Worm (Caenorhabditis elegans): ENCODE results near the gene unc-30.

unc-30 gene

DNA sequence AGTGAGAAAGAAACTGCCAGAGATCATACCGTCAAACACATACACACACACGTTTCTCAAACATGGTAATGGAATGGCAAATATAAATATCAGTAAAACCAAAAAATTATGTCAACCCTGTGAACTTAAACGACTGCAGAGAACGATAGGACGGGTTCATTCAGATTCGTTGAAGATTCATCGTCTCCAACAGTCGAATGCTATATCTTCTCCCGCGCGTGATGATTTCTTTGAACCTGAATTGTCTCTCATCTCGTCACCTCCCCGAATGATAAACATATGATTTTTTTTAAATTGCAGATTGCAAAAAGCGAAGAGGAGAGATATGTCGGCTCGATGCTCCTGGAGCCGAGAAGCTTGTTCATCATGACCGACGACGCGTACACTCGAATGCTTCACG is 7.9 kb upstream of the unc-30 start (continued):
- TF ChIP-seq ets-5 (GFP tag; IDR thresholded peaks at IDR 0.05) (no peak), lin-14 (GFP tag; optimal IDR thresholded peaks at IDR 0.05) (peak; percentile 11), egl-27 (tag; optimal IDR thresholded peaks at IDR 0.05) (no peak), nhr-11 (tag; optimal IDR thresholded peaks at IDR 0.05) (no peak), nhr-20 (tag; optimal IDR thresholded peaks at IDR 0.05) (peak; percentile 19), jun-1 (tag; optimal IDR thresholded peaks at IDR 0.05) (no peak), dpl-1 (GFP tag; optimal IDR thresholded peaks at IDR 0.05) (no peak), efl-1 (optimal IDR thresholded peaks at IDR 0.05) (no peak), efl-1 (GFP tag; optimal IDR thresholded peaks at IDR 0.05 in 1 of 2) (no peak), mdl-1 (tag; optimal IDR thresholded peaks at IDR 0.05) (no peak), nhr-90 (tag; optimal IDR thresholded peaks at IDR 0.05; ENCODE audit: poor library complexity) (no peak), swsn-7 (tag; optimal IDR thresholded peaks at IDR 0.05) (no peak), fkh-8 (tag; optimal IDR thresholded peaks at IDR 0.05) (no peak), snu-23 (GFP tag; optimal IDR thresholded peaks at IDR 0.05) (peak; percentile 15), nhr-12 (tag; optimal IDR thresholded peaks at IDR 0.05) (no peak), sup-37 (GFP tag; optimal IDR thresholded peaks at IDR 0.05) (no peak), zag-1 (tag; optimal IDR thresholded peaks at IDR 0.05) (no peak), vab-15 (tag; optimal IDR thresholded peaks at IDR 0.05) (no peak), nhr-47 (tag; optimal IDR thresholded peaks at IDR 0.05) (no peak), skn-1 (tag; optimal IDR thresholded peaks at IDR 0.05) (no peak), Y116A8C.19 (tag; optimal IDR thresholded peaks at IDR 0.05; ENCODE audit: borderline replicate concordance) (no peak), pag-3 (tag; optimal IDR thresholded peaks at IDR 0.05; ENCODE audit: borderline replicate concordance, insufficient read depth) (no peak), zip-4 (GFP tag; optimal IDR thresholded peaks at IDR 0.05) (no peak), F16B12.6 (tag; optimal IDR thresholded peaks at IDR 0.05) (no peak), unc-86 (tag; optimal IDR thresholded peaks at IDR 0.05) (no peak), efl-3 (GFP tag; optimal IDR thresholded peaks at IDR 0.05) (no peak), lin-13 (GFP tag; optimal IDR thresholded peaks at IDR 0.05) (no peak), egl-13 (tag; optimal IDR thresholded peaks at IDR 0.05) (no peak), nhr-76 (tag; optimal IDR thresholded peaks at IDR 0.05) (no peak), hlh-4 (tag; optimal IDR thresholded peaks at IDR 0.05) (no peak), snpc-4 (tag; optimal IDR thresholded peaks at IDR 0.05) (no peak), lir-3 (tag; optimal IDR thresholded peaks at IDR 0.05; ENCODE audit: poor library complexity) (no peak), ztf-4 (tag; optimal IDR thresholded peaks at IDR 0.05) (no peak), nhr-71 (tag; optimal IDR thresholded peaks at IDR 0.05) (no peak)

DNA sequence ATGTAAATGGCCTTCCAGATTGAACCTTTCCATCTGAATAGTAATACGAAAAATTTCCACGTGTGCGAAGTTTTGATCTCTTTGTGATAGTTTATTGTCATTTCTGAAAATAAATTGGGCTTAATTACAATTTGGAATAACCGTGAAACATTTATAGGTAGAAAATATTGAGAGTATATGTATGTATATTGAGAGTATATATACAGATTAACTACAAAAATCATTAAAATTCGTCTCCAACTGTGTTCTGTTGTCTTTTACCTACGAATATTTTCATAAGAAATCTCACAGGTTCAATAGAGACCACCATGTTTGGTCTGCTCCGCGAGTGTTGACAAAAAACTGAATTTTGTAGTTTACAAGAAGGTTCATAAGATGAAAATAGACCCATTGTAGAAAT is 5.8 kb upstream of the unc-30 start, which contains the start of gene best-2:
TSS of gene best-2 (minus strand) at position 101 of the 400 bp plus-strand sequence.
- no peak for TF ChIP-seq unc-98 (GFP tag; IDR thresholded peaks at IDR 0.05)
- no peak for TF ChIP-seq Y116A8C.19 (tag; optimal IDR thresholded peaks at IDR 0.05; ENCODE audit: borderline replicate concordance)
- TF ChIP-seq isw-1 (GFP tag; IDR thresholded peaks at IDR 0.05): no peak
- no peak for TF ChIP-seq C34B4.2 (tag; optimal IDR thresholded peaks at IDR 0.05)
- TF ChIP-seq lin-15B (tag; optimal IDR thresholded peaks at IDR 0.05): no peak
- TF ChIP-seq C04F5.9 (tag; optimal IDR thresholded peaks at IDR 0.05): no peak
- TF ChIP-seq ztf-4 (tag; optimal IDR thresholded peaks at IDR 0.05): no peak
- TF ChIP-seq mef-2 (tag; optimal IDR thresholded peaks at IDR 0.05): no peak
- TF ChIP-seq unc-130 (tag; optimal IDR thresholded peaks at IDR 0.05): no peak
- TF ChIP-seq sptf-1 (tag; optimal IDR thresholded peaks at IDR 0.05): no peak
- TF ChIP-seq elt-3 (tag; optimal IDR thresholded peaks at IDR 0.05): no peak
- no peak for TF ChIP-seq nhr-12 (tag; optimal IDR thresholded peaks at IDR 0.05)
- TF ChIP-seq alr-1 (tag; optimal IDR thresholded peaks at IDR 0.05; ENCODE audit: borderline replicate concordance): no peak
- no peak for TF ChIP-seq efl-3 (GFP tag; optimal IDR thresholded peaks at IDR 0.05)
- no peak for TF ChIP-seq F16B12.6 (tag; optimal IDR thresholded peaks at IDR 0.05)
